Fruit fly (Drosophila melanogaster): ENCODE measurements around the gene heix.

heix gene

dm6 chr2L:16286360-16287005 is 13.2 kb downstream of the heix start (continued):
- TF ChIP-seq spab (GFP tag; optimal IDR thresholded peaks at IDR 0.05): peak; percentile 72
- TF ChIP-seq dsx (GFP tag; optimal IDR thresholded peaks at IDR 0.05; ENCODE audit: poor library complexity, severe bottlenecking): peak; percentile 71
- peak; percentile 53 for TF ChIP-seq Smox (GFP tag; optimal IDR thresholded peaks at IDR 0.05)
- TF ChIP-seq Hr39 (GFP tag; optimal IDR thresholded peaks at IDR 0.05): peak; percentile 68
- peak; percentile 84 for TF ChIP-seq svp (GFP tag)
- peak; percentile 27 for TF ChIP-seq CG11902 (GFP tag; optimal IDR thresholded peaks at IDR 0.05)
- peak; percentile 84 for TF ChIP-seq achi (GFP tag; optimal IDR thresholded peaks at IDR 0.05)
- no peak for TF ChIP-seq CG6163 (GFP tag; IDR thresholded peaks at IDR 0.05)
- TF ChIP-seq lz (GFP tag; optimal IDR thresholded peaks at IDR 0.05): peak; percentile 69
- peak; percentile 13 for TF ChIP-seq Sox15 (GFP tag; optimal IDR thresholded peaks at IDR 0.05)
- peak; percentile 81 for TF ChIP-seq CG10631 (GFP tag; optimal IDR thresholded peaks at IDR 0.05)
- peak; percentile 51 for TF ChIP-seq CG8319 (GFP tag; optimal IDR thresholded peaks at IDR 0.05)
- TF ChIP-seq CG16779 (tag; optimal IDR thresholded peaks at IDR 0.05): peak; percentile 57
- TF ChIP-seq Eip75B (GFP tag; optimal IDR thresholded peaks at IDR 0.05): peak; percentile 63
- no peak for TF ChIP-seq Eip93F (GFP tag; optimal IDR thresholded peaks at IDR 0.05)
- peak; percentile 81 for TF ChIP-seq Sox14 (GFP tag; optimal IDR thresholded peaks at IDR 0.05)
- TF ChIP-seq Hr4 (GFP tag; optimal IDR thresholded peaks at IDR 0.05): peak; percentile 84
- TF ChIP-seq CG6808 (GFP tag; optimal IDR thresholded peaks at IDR 0.05): peak; percentile 58
- peak; percentile 63 for TF ChIP-seq CG9139 (GFP tag; optimal IDR thresholded peaks at IDR 0.05)
- TF ChIP-seq CG8632 (GFP tag; optimal IDR thresholded peaks at IDR 0.05): peak; percentile 72
- peak; percentile 75 for TF ChIP-seq Ets96B (tag; optimal IDR thresholded peaks at IDR 0.05)
- peak; percentile 46 to 79 for TF ChIP-seq salr (GFP tag; optimal IDR thresholded peaks at IDR 0.05)
- TF ChIP-seq pdm3 (GFP tag; optimal IDR thresholded peaks at IDR 0.05): peak; percentile 79

dm6 chr2L:16285692-16286359 is 13.8 kb downstream of the heix start:
- peak; percentile 87 for TF ChIP-seq Hr4 (GFP tag; optimal IDR thresholded peaks at IDR 0.05)
- peak; percentile 91 for TF ChIP-seq Smox (GFP tag; optimal IDR thresholded peaks at IDR 0.05)
- peak; percentile 55 for TF ChIP-seq CG6854 (GFP tag; optimal IDR thresholded peaks at IDR 0.05)
- TF ChIP-seq CG6808 (GFP tag; optimal IDR thresholded peaks at IDR 0.05): peak; percentile 69
- peak; percentile 93 for TF ChIP-seq CG7368 (GFP tag; optimal IDR thresholded peaks at IDR 0.05)
- TF ChIP-seq esn (GFP tag; optimal IDR thresholded peaks at IDR 0.05): peak; percentile 94
- TF ChIP-seq CG11294 (GFP tag; IDR thresholded peaks at IDR 0.05): no peak
- peak; percentile 50 for TF ChIP-seq CG16779 (tag; optimal IDR thresholded peaks at IDR 0.05)
- TF ChIP-seq CG4318 (GFP tag; optimal IDR thresholded peaks at IDR 0.05): peak; percentile 63
- TF ChIP-seq Sox14 (GFP tag; optimal IDR thresholded peaks at IDR 0.05): peak; percentile 91
- peak; percentile 94 for TF ChIP-seq CG31627 (GFP tag; optimal IDR thresholded peaks at IDR 0.05)
- peak; percentile 85 for TF ChIP-seq vri (GFP tag; optimal IDR thresholded peaks at IDR 0.05)
- TF ChIP-seq Ets21C (GFP tag; optimal IDR thresholded peaks at IDR 0.05): peak; percentile 87
- no peak for TF ChIP-seq Hr38 (GFP tag; optimal IDR thresholded peaks at IDR 0.05)
- peak; percentile 95 for TF ChIP-seq svp (GFP tag)
- TF ChIP-seq CG6792 (GFP tag; optimal IDR thresholded peaks at IDR 0.05): peak; percentile 85
- peak; percentile 85 for TF ChIP-seq CG8632 (GFP tag; optimal IDR thresholded peaks at IDR 0.05)
- peak; percentile 83 for TF ChIP-seq CG32006 (GFP tag; optimal IDR thresholded peaks at IDR 0.05)
- no peak for TF ChIP-seq CG6163 (GFP tag; IDR thresholded peaks at IDR 0.05)
- peak; percentile 97 for TF ChIP-seq Eip78C (GFP tag)
- peak in 1 of 2 experiments; percentile 70 for TF ChIP-seq ss (GFP tag; optimal IDR thresholded peaks at IDR 0.05)
- TF ChIP-seq spab (GFP tag; optimal IDR thresholded peaks at IDR 0.05): peak; percentile 54
- TF ChIP-seq achi (GFP tag; optimal IDR thresholded peaks at IDR 0.05): peak; percentile 83
- peak; percentile 83 for TF ChIP-seq Eip75B (GFP tag; optimal IDR thresholded peaks at IDR 0.05)
- TF ChIP-seq CG6276 (GFP tag; optimal IDR thresholded peaks at IDR 0.05): peak; percentile 70
- peak; percentile 86 for TF ChIP-seq Ets96B (tag; optimal IDR thresholded peaks at IDR 0.05)
- peak; percentile 83 for TF ChIP-seq Sox15 (GFP tag; optimal IDR thresholded peaks at IDR 0.05)
- no peak for TF ChIP-seq eg (GFP tag; IDR thresholded peaks at IDR 0.05)
- peak; percentile 83 for TF ChIP-seq CG1621 (tag; optimal IDR thresholded peaks at IDR 0.05)
- peak; percentile 93 for TF ChIP-seq pdm3 (GFP tag; optimal IDR thresholded peaks at IDR 0.05)
- TF ChIP-seq dac (GFP tag; optimal IDR thresholded peaks at IDR 0.05): peak; percentile 71
- TF ChIP-seq CG11762 (GFP tag; optimal IDR thresholded peaks at IDR 0.05; ENCODE audit: insufficient read depth): peak; percentile 84
- no peak for TF ChIP-seq CG15336 (GFP tag; IDR thresholded peaks at IDR 0.05)
- TF ChIP-seq CG8319 (GFP tag; optimal IDR thresholded peaks at IDR 0.05): peak; percentile 77
- peak; percentile 22 for TF ChIP-seq fkh (GFP tag; optimal IDR thresholded peaks at IDR 0.05)
- no peak for TF ChIP-seq Gug (GFP tag; IDR thresholded peaks at IDR 0.05)
- peak; percentile 72 for TF ChIP-seq fd59A (GFP tag; optimal IDR thresholded peaks at IDR 0.05)
- TF ChIP-seq salr (GFP tag; optimal IDR thresholded peaks at IDR 0.05): peak; percentile 38 to 79
- peak; percentile 31 for TF ChIP-seq CG9139 (GFP tag; optimal IDR thresholded peaks at IDR 0.05)

All from whole organism, prepupa.